Fruit fly (Drosophila melanogaster) whole organism, wandering third instar larva: ENCODE measurements around the gene Traf4.
A peak's percentile ranks its signal among the peaks of the same experiment; 100 is the strongest.

Source experiments
- Abd-B ChIP-seq: fragments of >200 bp; optimal IDR thresholded peaks from 2 replicates; lab custom pipeline; 2017; ENCODE audit warnings: missing biosample characterization, missing genetic modification characterization
- CG32264 ChIP-seq: fragments of 200-800 bp; sonication (Bioruptor generic); optimal IDR thresholded peaks from 2 replicates; lab custom pipeline; 2016; ENCODE audit warnings: missing biosample characterization, missing genetic modification characterization
- CG9705 ChIP-seq: fragments of 200-800 bp; sonication (Bioruptor generic); optimal IDR thresholded peaks from 2 replicates; lab custom pipeline; 2018; ENCODE audit warnings: missing biosample characterization, mild to moderate bottlenecking, missing genetic modification characterization
- CrebA ChIP-seq: fragments of 200-800 bp; sonication (Bioruptor generic); optimal IDR thresholded peaks from 2 replicates; lab custom pipeline; 2016; ENCODE audit warnings: missing biosample characterization, mild to moderate bottlenecking, missing genetic modification characterization, borderline replicate concordance
- Dfd ChIP-seq: fragments of >200 bp; optimal IDR thresholded peaks from 2 replicates; lab custom pipeline; 2017; ENCODE audit warnings: missing biosample characterization, missing genetic modification characterization
- Dif ChIP-seq: fragments of 200-275, 200-300 bp; sonication (Bioruptor generic); optimal IDR thresholded peaks from 2 replicates; lab custom pipeline; 2018; ENCODE audit warnings: missing biosample characterization, missing genetic modification characterization; ENCODE audit not compliant: partially characterized antibody
- GATAd ChIP-seq: sonication (Bioruptor generic); optimal IDR thresholded peaks from 2 replicates; lab custom pipeline; 2016; ENCODE audit warnings: missing biosample characterization, missing genetic modification characterization
- HLH106 ChIP-seq: fragments of 200-800 bp; optimal IDR thresholded peaks from 3 replicates; lab custom pipeline; 2019; ENCODE audit warnings: missing biosample characterization, mild to moderate bottlenecking, missing genetic modification characterization, moderate library complexity
- Hnf4 ChIP-seq: fragments of 200-800 bp; sonication (Bioruptor generic); optimal IDR thresholded peaks from 2 replicates; lab custom pipeline; 2016; ENCODE audit warnings: missing biosample characterization, mild to moderate bottlenecking, missing genetic modification characterization
- Hr78 ChIP-seq: fragments of >200 bp; optimal IDR thresholded peaks from 2 replicates; lab custom pipeline; 2017; ENCODE audit warnings: missing biosample characterization, missing genetic modification characterization
- Hr83 ChIP-seq: fragments of 200-300 bp; sonication (Bioruptor generic); optimal IDR thresholded peaks from 2 replicates; lab custom pipeline; 2016; ENCODE audit warnings: missing biosample characterization, mild to moderate bottlenecking, missing genetic modification characterization, moderate library complexity; ENCODE audit not compliant: poor library complexity, severe bottlenecking
- Jra ChIP-seq: sonication (Bioruptor generic); optimal IDR thresholded peaks from 2 replicates; lab custom pipeline; 2016; ENCODE audit warnings: missing biosample characterization, missing genetic modification characterization
- Mio ChIP-seq: sonication (Bioruptor generic); optimal IDR thresholded peaks from 2 replicates; lab custom pipeline; 2016; ENCODE audit warnings: missing biosample characterization, missing genetic modification characterization
- Myc ChIP-seq: fragments of >200 bp; optimal IDR thresholded peaks from 2 replicates; lab custom pipeline; 2017
- N ChIP-seq: fragments of >200 bp; optimal IDR thresholded peaks from 2 replicates; lab custom pipeline; 2018; ENCODE audit warnings: missing biosample characterization, missing external identifiers, missing genetic modification characterization
- OdsH ChIP-seq: fragments of 200-800 bp; sonication (Bioruptor generic); optimal IDR thresholded peaks from 2 replicates; lab custom pipeline; 2016; ENCODE audit warnings: missing biosample characterization, mild to moderate bottlenecking, missing genetic modification characterization
- Rel ChIP-seq, 2 experiments: fragments of 200-800 bp; sonication (Bioruptor generic) in 1 of 2; optimal IDR thresholded peaks; 2 replicates in 1 of 2; 3 replicates in 1 of 2; lab custom pipeline; 2016 to 2019; ENCODE audit warnings: mild to moderate bottlenecking in 2 of 2, missing biosample characterization in 2 of 2, missing genetic modification characterization in 2 of 2, moderate library complexity in 1 of 2
- Sp1 ChIP-seq: fragments of 200-800 bp; sonication (Bioruptor generic); optimal IDR thresholded peaks from 3 replicates; lab custom pipeline; 2019; ENCODE audit warnings: missing biosample characterization, mild to moderate bottlenecking, missing genetic modification characterization, moderate library complexity
- Vsx2 ChIP-seq: fragments of 200-300, 225-300 bp; sonication (Bioruptor generic); optimal IDR thresholded peaks from 2 replicates; lab custom pipeline; 2018; ENCODE audit warnings: missing biosample characterization, missing genetic modification characterization; ENCODE audit not compliant: partially characterized antibody
- br ChIP-seq: fragments of 200-800 bp; sonication (Bioruptor generic); optimal IDR thresholded peaks from 2 replicates; lab custom pipeline; 2016; ENCODE audit warnings: missing biosample characterization, missing genetic modification characterization
- brk ChIP-seq: fragments of 200-800 bp; sonication (Bioruptor generic); optimal IDR thresholded peaks from 2 replicates; lab custom pipeline; 2016; ENCODE audit warnings: missing biosample characterization, mild to moderate bottlenecking, missing genetic modification characterization
- dl ChIP-seq, 2 experiments: fragments of 175-275, 200-275 bp in 1 of 2; fragments of 200-275 bp in 1 of 2; sonication (Bioruptor generic); optimal IDR thresholded peaks; lab custom pipeline; 2018; ENCODE audit warnings: mild to moderate bottlenecking in 2 of 2, missing biosample characterization in 2 of 2, missing genetic modification characterization in 2 of 2, moderate library complexity in 2 of 2; ENCODE audit not compliant: partially characterized antibody in 2 of 2, insufficient read depth in 1 of 2
- dmrt93B ChIP-seq: fragments of 200-800 bp; sonication (Bioruptor generic); optimal IDR thresholded peaks from 2 replicates; lab custom pipeline; 2018; ENCODE audit warnings: missing biosample characterization, mild to moderate bottlenecking, missing genetic modification characterization
- dsf ChIP-seq: sonication (Bioruptor generic); optimal IDR thresholded peaks from 2 replicates; lab custom pipeline; 2016; ENCODE audit warnings: missing biosample characterization, missing genetic modification characterization, borderline replicate concordance
- ey ChIP-seq: fragments of 200-800 bp; sonication (Bioruptor generic); optimal IDR thresholded peaks from 2 replicates; lab custom pipeline; 2016; ENCODE audit warnings: missing biosample characterization, missing genetic modification characterization
- foxo ChIP-seq, 2 experiments: fragments of 200-800 bp; sonication (Bioruptor generic); optimal IDR thresholded peaks; 2 replicates in 1 of 2; 3 replicates in 1 of 2; lab custom pipeline; 2016 to 2017; ENCODE audit warnings: missing biosample characterization in 2 of 2, missing genetic modification characterization in 2 of 2
- h ChIP-seq: fragments of 200-800 bp; sonication (Bioruptor generic); optimal IDR thresholded peaks from 3 replicates; lab custom pipeline; 2016; ENCODE audit warnings: missing biosample characterization, mild to moderate bottlenecking, missing genetic modification characterization
- jim ChIP-seq: fragments of 175-275, 200-325 bp; sonication (Bioruptor generic); optimal IDR thresholded peaks from 2 replicates; lab custom pipeline; 2016; ENCODE audit warnings: missing biosample characterization, mild to moderate bottlenecking, missing genetic modification characterization
- lola ChIP-seq: fragments of >200 bp; optimal IDR thresholded peaks from 2 replicates; lab custom pipeline; 2017; ENCODE audit warnings: missing biosample characterization, missing genetic modification characterization
- pan ChIP-seq: fragments of >200 bp; optimal IDR thresholded peaks from 2 replicates; lab custom pipeline; 2017
- psq ChIP-seq: fragments of 200-800 bp; sonication (Bioruptor generic); optimal IDR thresholded peaks from 3 replicates; lab custom pipeline; 2017; ENCODE audit warnings: missing biosample characterization, mild to moderate bottlenecking, missing genetic modification characterization, moderate library complexity
- rgr ChIP-seq: fragments of 200-800 bp; sonication (Bioruptor generic); optimal IDR thresholded peaks from 3 replicates; lab custom pipeline; 2016; ENCODE audit warnings: missing biosample characterization, mild to moderate bottlenecking, missing genetic modification characterization
- sage ChIP-seq: fragments of 200-800 bp; sonication (Bioruptor generic); optimal IDR thresholded peaks from 2 replicates; lab custom pipeline; 2016; ENCODE audit warnings: missing biosample characterization, mild to moderate bottlenecking, missing genetic modification characterization
- sv ChIP-seq: fragments of 200-800 bp; sonication (Bioruptor generic); optimal IDR thresholded peaks from 3 replicates; lab custom pipeline; 2016; ENCODE audit warnings: missing biosample characterization, missing genetic modification characterization
- tai ChIP-seq: sonication (Bioruptor generic); optimal IDR thresholded peaks from 2 replicates; lab custom pipeline; 2016; ENCODE audit warnings: missing biosample characterization, missing genetic modification characterization
- usp ChIP-seq: fragments of >200 bp; optimal IDR thresholded peaks from 2 replicates; lab custom pipeline; 2017; ENCODE audit warnings: missing biosample characterization, missing genetic modification characterization
- woc ChIP-seq: sonication (Bioruptor generic); optimal IDR thresholded peaks from 2 replicates; lab custom pipeline; 2016; ENCODE audit warnings: missing biosample characterization, mild to moderate bottlenecking, missing genetic modification characterization

Traf4 gene

DNA sequence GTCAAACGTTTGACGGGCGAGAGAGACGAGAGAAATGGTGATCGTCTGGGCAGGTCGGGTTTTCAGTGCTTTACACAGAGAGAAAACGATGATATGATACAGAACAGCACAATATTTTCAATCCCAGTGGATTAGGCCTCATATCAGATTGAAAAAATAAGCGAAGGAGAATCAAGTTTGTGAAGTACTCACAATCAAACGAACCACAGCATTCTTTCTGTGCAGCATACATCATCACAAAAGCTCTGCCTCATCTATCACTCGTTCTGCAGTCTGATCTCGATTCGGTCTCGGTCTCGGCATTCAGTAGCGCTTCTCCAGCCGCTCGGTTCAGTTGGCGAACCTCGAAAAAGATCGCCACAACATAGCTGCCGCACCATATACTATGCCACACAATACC lies 37.5 kb upstream of the Traf4 start, which contains the start of gene bdl:
Gene bdl, plus strand, starts transcription at position 301 of the 400 bp plus-strand sequence.
- TF ChIP-seq pan (lab: Kevin White, UChicago): no peak
- TF ChIP-seq h: no peak
- no peak for TF ChIP-seq dl (GFP tag; optimal IDR thresholded peaks at IDR 0.05; lab: Kevin White, UChicago; ENCODE audit: insufficient read depth in 1 of 2, partially characterized antibody in 2 of 2)
- no peak for TF ChIP-seq dsf
- no peak for TF ChIP-seq N (GFP tag; lab: Kevin White, UChicago)
- no peak for TF ChIP-seq Vsx2 (GFP tag; lab: Kevin White, UChicago)
- no peak for TF ChIP-seq Hr78
- no peak for TF ChIP-seq Sp1 (GFP tag; lab: Kevin White, UChicago)
- no peak for TF ChIP-seq CG9705 (GFP tag; lab: Kevin White, UChicago)
- TF ChIP-seq sage: no peak
- TF ChIP-seq psq (GFP tag; lab: Kevin White, UChicago): no peak
- no peak for TF ChIP-seq br (GFP tag; lab: Kevin White, UChicago)
- TF ChIP-seq HLH106: no peak
- TF ChIP-seq, all 38 proteins: peak for 0

DNA sequence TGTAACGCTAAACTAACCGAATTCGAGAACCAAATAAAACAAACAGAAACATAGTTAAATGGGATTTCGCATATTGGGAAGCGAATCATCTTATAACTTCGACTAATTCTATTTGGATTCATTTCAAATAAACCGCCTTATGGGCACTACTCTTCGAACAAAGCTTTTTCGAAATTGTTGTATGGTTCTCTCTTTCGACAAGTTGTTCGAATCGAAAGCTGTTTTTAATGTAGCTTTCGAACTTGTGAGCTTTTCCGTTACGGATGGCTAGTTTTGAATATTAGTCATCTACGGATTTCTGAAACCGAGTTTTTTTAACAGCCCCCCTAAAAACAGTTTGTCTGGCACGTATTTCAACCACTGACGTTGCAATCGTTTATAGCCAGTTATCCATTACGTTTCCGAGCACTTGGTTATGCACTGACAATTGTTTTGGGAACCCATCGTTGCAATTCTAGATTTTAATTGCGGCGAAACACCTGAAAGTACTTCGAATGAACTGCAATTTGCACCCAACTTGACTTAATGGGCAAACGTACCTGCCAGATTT lies 29.9 kb upstream of the Traf4 start:
- TF ChIP-seq psq (GFP tag; lab: Kevin White, UChicago) (no peak), CrebA (GFP tag; lab: Kevin White, UChicago) (no peak), Rel (GFP tag; optimal IDR thresholded peaks at IDR 0.05; lab: Kevin White, UChicago) (no peak), Rel (tag; optimal IDR thresholded peaks at IDR 0.05; lab: Kevin White, UChicago) (no peak), Vsx2 (GFP tag; lab: Kevin White, UChicago) (no peak), Abd-B (GFP tag; lab: Kevin White, UChicago) (no peak), Myc (peak; percentile 40), brk (no peak)

DNA sequence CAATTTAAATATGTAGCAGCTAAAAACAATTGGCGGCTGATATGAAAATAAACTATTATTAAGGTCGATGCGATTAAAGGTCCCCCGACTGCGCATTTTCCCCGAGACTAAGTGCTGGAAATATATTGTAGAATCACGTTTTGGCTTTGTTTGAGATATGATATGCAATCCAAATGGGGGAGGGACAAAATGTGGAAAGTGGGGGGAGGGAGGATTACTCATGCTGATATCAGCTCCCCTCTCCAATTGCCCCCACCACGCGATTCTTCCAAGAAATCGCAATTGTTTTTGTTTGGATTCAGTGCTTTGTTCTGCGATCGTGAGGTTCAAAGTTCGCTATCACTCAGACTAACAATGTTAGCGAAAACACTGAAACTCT lies 29.2 kb upstream of the Traf4 start:
- peak; percentile 47 for TF ChIP-seq Jra (GFP tag; lab: Kevin White, UChicago)
- no peak for TF ChIP-seq ey (GFP tag; lab: Kevin White, UChicago)
- no peak for TF ChIP-seq CG32264 (GFP tag; lab: Kevin White, UChicago)
- no peak for TF ChIP-seq jim

DNA sequence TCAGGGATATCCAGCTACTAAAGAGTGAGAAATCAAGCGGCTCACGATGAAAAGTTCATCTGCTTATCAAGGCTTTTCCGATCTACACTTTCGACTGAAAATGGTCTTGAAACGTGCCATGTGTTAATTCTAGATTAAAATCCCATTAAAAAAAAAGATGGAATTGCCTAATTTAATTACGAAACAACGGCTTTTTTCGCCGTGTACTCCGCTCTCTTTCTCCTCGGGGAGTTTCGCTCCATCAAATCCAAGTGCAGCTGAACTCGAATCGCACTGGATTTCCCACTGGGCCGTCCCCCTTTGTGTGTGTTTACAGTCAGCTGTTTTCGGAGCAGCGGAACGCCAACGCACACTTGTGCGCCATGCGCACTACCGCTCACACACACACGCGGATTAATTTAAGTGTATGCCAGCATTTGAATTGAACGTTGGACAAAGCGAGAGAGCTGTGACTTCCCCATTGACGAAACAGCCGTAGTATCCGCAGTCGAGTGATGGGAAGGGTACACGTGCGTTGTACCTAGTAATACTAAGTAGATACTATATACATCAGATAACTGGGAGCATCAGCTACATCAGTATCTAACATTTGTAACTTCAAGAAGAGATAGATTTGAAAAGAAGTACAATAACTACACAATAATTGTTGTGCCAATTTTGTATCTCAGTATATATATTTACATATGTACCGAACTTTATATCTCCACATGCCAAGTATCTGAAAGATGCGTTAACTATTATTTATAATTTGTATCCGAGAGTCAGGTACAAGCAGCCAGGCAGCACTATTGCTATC lies 28.6 kb upstream of the Traf4 start:
- TF ChIP-seq N (GFP tag; lab: Kevin White, UChicago): peak; percentile 55
- peak; percentile 50 to 82 for TF ChIP-seq foxo (GFP tag; optimal IDR thresholded peaks at IDR 0.05; lab: Kevin White, UChicago)
- peak; percentile 34 for TF ChIP-seq Jra (GFP tag; lab: Kevin White, UChicago)
- peak; percentile 90 for TF ChIP-seq h
- no peak for TF ChIP-seq Abd-B (GFP tag; lab: Kevin White, UChicago)
- TF ChIP-seq CrebA (GFP tag; lab: Kevin White, UChicago): no peak
- TF ChIP-seq Dif (GFP tag; lab: Kevin White, UChicago): peak; percentile 6
- peak; percentile 91 for TF ChIP-seq Hr83 (GFP tag; lab: Kevin White, UChicago)
- TF ChIP-seq sv (GFP tag; lab: Kevin White, UChicago): peak; percentile 4
- peak; percentile 83 for TF ChIP-seq ey (GFP tag; lab: Kevin White, UChicago)
- TF ChIP-seq Myc: peak; percentile 95
- TF ChIP-seq Sp1 (GFP tag; lab: Kevin White, UChicago): peak; percentile 62
- TF ChIP-seq tai (GFP tag; lab: Kevin White, UChicago): no peak
- TF ChIP-seq Rel (GFP tag; optimal IDR thresholded peaks at IDR 0.05; lab: Kevin White, UChicago): peak; percentile 5
- TF ChIP-seq Rel (tag; optimal IDR thresholded peaks at IDR 0.05; lab: Kevin White, UChicago): peak; percentile 95
- peak in 1 of 2 experiments; percentile 57 for TF ChIP-seq dl (GFP tag; optimal IDR thresholded peaks at IDR 0.05; lab: Kevin White, UChicago; ENCODE audit: insufficient read depth in 1 of 2, partially characterized antibody in 2 of 2)
- TF ChIP-seq Mio: peak; percentile 5
- peak; percentile 86 for TF ChIP-seq HLH106
- no peak for TF ChIP-seq lola (GFP tag; lab: Kevin White, UChicago)
- TF ChIP-seq CG32264 (GFP tag; lab: Kevin White, UChicago): peak; percentile 69
- TF ChIP-seq OdsH: peak; percentile 65
- no peak for TF ChIP-seq usp (GFP tag; lab: Kevin White, UChicago)
- no peak for TF ChIP-seq Vsx2 (GFP tag; lab: Kevin White, UChicago)
- TF ChIP-seq Hnf4 (GFP tag; lab: Kevin White, UChicago): peak; percentile 91
- TF ChIP-seq psq (GFP tag; lab: Kevin White, UChicago): peak; percentile 72
- peak; percentile 47 for TF ChIP-seq sage
- no peak for TF ChIP-seq dsf
- TF ChIP-seq GATAd (GFP tag; lab: Kevin White, UChicago): no peak
- TF ChIP-seq brk: peak; percentile 71
- no peak for TF ChIP-seq pan (lab: Kevin White, UChicago)
- peak; percentile 73 for TF ChIP-seq dmrt93B (GFP tag; lab: Kevin White, UChicago)
- TF ChIP-seq CG9705 (GFP tag; lab: Kevin White, UChicago): peak; percentile 59
- peak; percentile 94 for TF ChIP-seq woc (GFP tag; lab: Kevin White, UChicago)
- no peak for TF ChIP-seq Dfd (GFP tag; lab: Kevin White, UChicago)
- peak; percentile 64 for TF ChIP-seq br (GFP tag; lab: Kevin White, UChicago)
- no peak for TF ChIP-seq jim
- peak; percentile 91 for TF ChIP-seq rgr (GFP tag; lab: Kevin White, UChicago)
- no peak for TF ChIP-seq Hr78
